Fruit fly (Drosophila melanogaster) whole organism, embryonic: Measurements from ENCODE around the gene CG13601.

ENCODE experiments used
- ATbp ChIP-seq: fragments of 200-800 bp; sonication (Bioruptor generic); optimal IDR thresholded peaks from 2 replicates; lab custom pipeline; 2017; ENCODE audit warnings: missing biosample characterization, mild to moderate bottlenecking, missing genetic modification characterization, missing genetic modification reagents
- CG10209 ChIP-seq: fragments of 200-800 bp; sonication (Bioruptor generic); optimal IDR thresholded peaks from 3 replicates; lab custom pipeline; 2017; ENCODE audit warnings: missing biosample characterization, mild to moderate bottlenecking, missing genetic modification characterization, missing genetic modification reagents
- CG1024 ChIP-seq: fragments of 200-800 bp; sonication (Bioruptor generic); IDR thresholded peaks from 2 replicates; pipeline ENCODE4 v1.3.6; 2022; ENCODE audit warnings: missing biosample characterization, missing genetic modification characterization
- CG10959 ChIP-seq: fragments of 200-800 bp; sonication (Bioruptor generic); IDR thresholded peaks from 2 replicates; pipeline ENCODE4 v1.3.6; 2022; ENCODE audit warnings: missing biosample characterization, missing genetic modification characterization
- CG10979 ChIP-seq: fragments of 200-800 bp; sonication (Bioruptor generic); optimal IDR thresholded peaks from 2 replicates; lab custom pipeline; 2018; ENCODE audit warnings: missing biosample characterization, mild to moderate bottlenecking, missing genetic modification characterization, moderate library complexity
- CG11398 ChIP-seq: fragments of 200-800 bp; sonication (Bioruptor generic); optimal IDR thresholded peaks from 2 replicates; lab custom pipeline; 2016; ENCODE audit warnings: missing biosample characterization, missing genetic modification characterization
- CG11696 ChIP-seq: fragments of 200-800 bp; sonication (Bioruptor generic); IDR thresholded peaks from 2 replicates; pipeline ENCODE4 v1.3.6; 2022; ENCODE audit warnings: missing biosample characterization, missing genetic modification characterization
- CG12155 ChIP-seq: fragments of 200-800 bp; sonication (Bioruptor generic); optimal IDR thresholded peaks from 3 replicates; lab custom pipeline; 2016; ENCODE audit warnings: missing biosample characterization, missing genetic modification characterization
- CG13296 ChIP-seq: fragments of 200-800 bp; sonication (Bioruptor generic); optimal IDR thresholded peaks from 3 replicates; lab custom pipeline; 2018; ENCODE audit warnings: missing biosample characterization, mild to moderate bottlenecking, missing genetic modification characterization
- CG13424 ChIP-seq: fragments of 200-800 bp; sonication (Bioruptor generic); optimal IDR thresholded peaks from 2 replicates; lab custom pipeline; 2019; ENCODE audit warnings: missing biosample characterization, mild to moderate bottlenecking, missing genetic modification characterization, moderate library complexity
- CG15269 ChIP-seq: fragments of 200-800 bp; sonication (Bioruptor generic); optimal IDR thresholded peaks from 2 replicates; lab custom pipeline; 2018; ENCODE audit warnings: missing biosample characterization, mild to moderate bottlenecking, missing genetic modification characterization, moderate library complexity
- CG15479 ChIP-seq: fragments of 200-800 bp; sonication (Bioruptor generic); optimal IDR thresholded peaks from 3 replicates; lab custom pipeline; 2019; ENCODE audit warnings: missing biosample characterization, mild to moderate bottlenecking, missing genetic modification characterization, moderate library complexity
- CG16779 ChIP-seq: fragments of 200-800 bp; sonication (Bioruptor generic); IDR thresholded peaks from 2 replicates; pipeline ENCODE4 v1.3.6; 2022; ENCODE audit warnings: missing biosample characterization, missing genetic modification characterization
- CG17361 ChIP-seq: fragments of 200-800 bp; sonication (Bioruptor generic); IDR thresholded peaks from 3 replicates; pipeline ENCODE4 v1.3.6; 2022; ENCODE audit warnings: missing biosample characterization, missing genetic modification characterization
- CG1792 ChIP-seq: fragments of 200-800 bp; sonication (Bioruptor generic); optimal IDR thresholded peaks from 2 replicates; lab custom pipeline; 2016; ENCODE audit warnings: missing biosample characterization, missing genetic modification characterization
- CG3281 ChIP-seq: fragments of 200-800 bp; sonication (Bioruptor generic); optimal IDR thresholded peaks from 3 replicates; lab custom pipeline; 2017; ENCODE audit warnings: missing biosample characterization, mild to moderate bottlenecking, missing genetic modification characterization
- CG33213 ChIP-seq: fragments of 200-800 bp; sonication (Bioruptor generic); optimal IDR thresholded peaks from 3 replicates; lab custom pipeline; 2016; ENCODE audit warnings: missing biosample characterization, missing genetic modification characterization
- CG6765 ChIP-seq: fragments of 200-800 bp; sonication (Bioruptor generic); optimal IDR thresholded peaks from 3 replicates; lab custom pipeline; 2017; ENCODE audit warnings: missing biosample characterization, mild to moderate bottlenecking, missing genetic modification characterization
- CG7839 ChIP-seq: fragments of 200-800 bp; sonication (Bioruptor generic); optimal IDR thresholded peaks from 3 replicates; lab custom pipeline; 2018; ENCODE audit warnings: missing biosample characterization, mild to moderate bottlenecking, missing genetic modification characterization, moderate library complexity
- CG7928 ChIP-seq: fragments of 200-800 bp; sonication (Bioruptor generic); optimal IDR thresholded peaks from 2 replicates; lab custom pipeline; 2017; ENCODE audit warnings: missing biosample characterization, mild to moderate bottlenecking, missing genetic modification characterization
- CTCF ChIP-seq: fragments of 200-800 bp; sonication (Bioruptor generic); optimal IDR thresholded peaks from 2 replicates; lab custom pipeline; 2017; ENCODE audit warnings: missing biosample characterization, mild to moderate bottlenecking, missing genetic modification characterization, moderate library complexity
- D19A ChIP-seq: fragments of 200-800 bp; optimal IDR thresholded peaks from 3 replicates; lab custom pipeline; 2019; ENCODE audit warnings: missing biosample characterization, mild to moderate bottlenecking, missing genetic modification characterization, moderate library complexity
- HLH4C ChIP-seq: fragments of 200-800 bp; sonication (Bioruptor generic); IDR thresholded peaks from 3 replicates; pipeline ENCODE4 v1.3.6; 2022; ENCODE audit warnings: missing biosample characterization, missing genetic modification characterization; ENCODE audit not compliant: partially characterized antibody
- HLH54F ChIP-seq: fragments of 200-800 bp; sonication (Bioruptor generic); optimal IDR thresholded peaks from 3 replicates; lab custom pipeline; 2016; ENCODE audit warnings: missing biosample characterization, missing genetic modification characterization
- Hey ChIP-seq: fragments of 200-800 bp; sonication (Bioruptor generic); optimal IDR thresholded peaks from 3 replicates; lab custom pipeline; 2018; ENCODE audit warnings: missing biosample characterization, mild to moderate bottlenecking, missing genetic modification characterization
- HmgD ChIP-seq: fragments of 200-800 bp; sonication (Bioruptor generic); optimal IDR thresholded peaks from 3 replicates; lab custom pipeline; 2016; ENCODE audit warnings: missing biosample characterization, missing genetic modification characterization
- Lhr ChIP-seq: fragments of 200-800 bp; sonication (Bioruptor generic); optimal IDR thresholded peaks from 3 replicates; lab custom pipeline; 2017; ENCODE audit warnings: mild to moderate bottlenecking, missing biosample characterization, missing genetic modification reagents, missing genetic modification characterization
- Oaz ChIP-seq: fragments of 200-800 bp; sonication (Bioruptor generic); IDR thresholded peaks from 2 replicates; pipeline ENCODE4 v1.3.6; 2022; ENCODE audit warnings: missing biosample characterization, missing genetic modification characterization
- Sin3A ChIP-seq: fragments of >200 bp; optimal IDR thresholded peaks from 2 replicates; lab custom pipeline; 2018
- al ChIP-seq: fragments of 200-800 bp; sonication (Bioruptor generic); IDR thresholded peaks from 2 replicates; pipeline ENCODE4 v1.3.6; 2022; ENCODE audit warnings: missing biosample characterization, missing genetic modification characterization
- aop ChIP-seq: fragments of 200-800 bp; sonication (Bioruptor generic); IDR thresholded peaks from 2 replicates; pipeline ENCODE4 v1.3.6; 2022; ENCODE audit warnings: missing biosample characterization, missing genetic modification characterization
- ap ChIP-seq: fragments of 200-800 bp; sonication (Bioruptor generic); IDR thresholded peaks from 2 replicates; pipeline ENCODE4 v1.3.6; 2022; ENCODE audit warnings: missing biosample characterization, missing genetic modification characterization
- br ChIP-seq: fragments of >200 bp; optimal IDR thresholded peaks from 2 replicates; lab custom pipeline; 2017
- btn ChIP-seq: fragments of 200-800 bp; sonication (Bioruptor generic); optimal IDR thresholded peaks from 2 replicates; lab custom pipeline; 2016; ENCODE audit warnings: missing biosample characterization, missing genetic modification characterization
- cato ChIP-seq: fragments of 200-800 bp; sonication (Bioruptor generic); optimal IDR thresholded peaks from 2 replicates; lab custom pipeline; 2016; ENCODE audit warnings: missing biosample characterization, missing genetic modification characterization, borderline replicate concordance
- chm ChIP-seq: fragments of 200-800 bp; sonication (Bioruptor generic); IDR thresholded peaks from 2 replicates; pipeline ENCODE4 v1.3.6; 2022; ENCODE audit warnings: missing biosample characterization, missing genetic modification characterization
- dysf ChIP-seq: fragments of 200-800 bp; sonication (Bioruptor generic); IDR thresholded peaks from 3 replicates; pipeline ENCODE4 v1.3.6; 2022; ENCODE audit warnings: missing biosample characterization, missing genetic modification characterization
- fd102C ChIP-seq: fragments of 200-800 bp; sonication (Bioruptor generic); optimal IDR thresholded peaks from 2 replicates; lab custom pipeline; 2018; ENCODE audit warnings: missing biosample characterization, mild to moderate bottlenecking, missing genetic modification characterization, moderate library complexity
- gt ChIP-seq: fragments of 200-800 bp; sonication (Bioruptor generic); IDR thresholded peaks from 2 replicates; pipeline ENCODE4 v1.3.6; 2022; ENCODE audit warnings: missing biosample characterization, missing genetic modification characterization
- hkb ChIP-seq, 2 experiments: fragments of 200-800 bp in 1 of 2; fragments of >200 bp in 1 of 2; sonication (Bioruptor generic) in 1 of 2; IDR thresholded peaks in 1 of 2; optimal IDR thresholded peaks in 1 of 2; 2 replicates each; pipeline versions ENCODE4 v1.3.6 to Lab custom; 2017 to 2022; ENCODE audit warnings: missing biosample characterization in 1 of 2, missing genetic modification characterization in 1 of 2
- kah ChIP-seq: fragments of 200-800 bp; sonication (Bioruptor generic); optimal IDR thresholded peaks from 2 replicates; lab custom pipeline; 2018; ENCODE audit warnings: missing biosample characterization, mild to moderate bottlenecking, missing genetic modification characterization
- mld ChIP-seq: fragments of 200-800 bp; sonication (Bioruptor generic); IDR thresholded peaks from 3 replicates; pipeline ENCODE4 v1.3.6; 2022; ENCODE audit warnings: missing biosample characterization, missing genetic modification characterization; ENCODE audit not compliant: partially characterized antibody
- nerfin-1 ChIP-seq: fragments of 200-800 bp; sonication (Bioruptor generic); optimal IDR thresholded peaks from 3 replicates; lab custom pipeline; 2019; ENCODE audit warnings: missing biosample characterization, mild to moderate bottlenecking, missing genetic modification characterization, moderate library complexity
- nerfin-2 ChIP-seq: fragments of 200-800 bp; sonication (Bioruptor generic); IDR thresholded peaks from 2 replicates; pipeline ENCODE4 v1.3.6; 2022; ENCODE audit warnings: missing biosample characterization, missing genetic modification characterization; ENCODE audit not compliant: partially characterized antibody
- onecut ChIP-seq: fragments of 200-800 bp; sonication (Bioruptor generic); IDR thresholded peaks from 2 replicates; pipeline ENCODE4 v1.3.6; 2022; ENCODE audit warnings: missing biosample characterization, missing genetic modification characterization
- phol ChIP-seq: fragments of 200-800 bp; sonication (Bioruptor generic); optimal IDR thresholded peaks from 3 replicates; lab custom pipeline; 2018; ENCODE audit warnings: missing biosample characterization, mild to moderate bottlenecking, missing genetic modification characterization, moderate library complexity
- schlank ChIP-seq: fragments of 200-800 bp; sonication (Bioruptor generic); optimal IDR thresholded peaks from 2 replicates; lab custom pipeline; 2018; ENCODE audit warnings: missing biosample characterization, mild to moderate bottlenecking, missing genetic modification characterization
- sisA ChIP-seq: fragments of 200-800 bp; sonication (Bioruptor generic); IDR thresholded peaks from 2 replicates; pipeline ENCODE4 v1.3.6; 2022; ENCODE audit warnings: missing biosample characterization, missing genetic modification characterization
- sr ChIP-seq: fragments of 200-800 bp; sonication (Bioruptor generic); IDR thresholded peaks from 3 replicates; pipeline ENCODE4 v1.3.6; 2022; ENCODE audit warnings: missing biosample characterization, missing genetic modification characterization

CG13601 gene

dm6 chr3R:23933684-23934575, 6.5 kb upstream of the CG13601 start, which contains the start of gene CG5854:
CG5854 (plus strand) TSS chr3R:23933912.
- TF ChIP-seq CG16779 (no peak), CG1792 (peak; percentile 71), nerfin-1 (tag; lab: Kevin White, UChicago) (peak; percentile 51), gt (GFP tag; lab: Robert Waterston, UW) (peak; percentile 41; the same call in 1 of the 2 replicates), phol (peak; percentile 72), HLH4C (GFP tag; lab: Robert Waterston, UW) (no peak), HmgD (GFP tag; lab: Kevin White, UChicago) (no peak), ap (GFP tag; lab: Robert Waterston, UW) (peak; percentile 75), CG7839 (tag; lab: Kevin White, UChicago) (peak; percentile 70), CG12155 (GFP tag; lab: Kevin White, UChicago) (peak; percentile 35), kah (GFP tag; lab: Kevin White, UChicago) (no peak), CG11696 (GFP tag; lab: Robert Waterston, UW) (0 out of 2 replicates have a peak, but pooled peaks have one; percentile 43), CG11398 (GFP tag; lab: Kevin White, UChicago) (peak; percentile 34), hkb (optimal IDR thresholded peaks at IDR 0.05; lab: Kevin White, UChicago) (no peak), hkb (GFP tag; IDR thresholded peaks at IDR 0.05; lab: Robert Waterston, UW) (peak; percentile 87), CG13424 (peak; percentile 69), ATbp (peak; percentile 92), dysf (peak; percentile 80), CG10959 (GFP tag; lab: Robert Waterston, UW) (peak; percentile 42; the same call in 1 of the 2 replicates), onecut (peak; percentile 67), CG15479 (GFP tag; lab: Kevin White, UChicago) (peak; percentile 24), al (0 out of 2 replicates have a peak, but pooled peaks have one; percentile 6), CG1024 (peak; percentile 57), CTCF (no peak), aop (GFP tag; lab: Robert Waterston, UW) (peak; percentile 50; the same call in 1 of the 2 replicates), Oaz (no peak), Hey (peak; percentile 24), CG13296 (peak; percentile 30), Lhr (GFP tag; lab: Kevin White, UChicago) (peak; percentile 55), CG3281 (GFP tag; lab: Kevin White, UChicago) (peak; percentile 79), D19A (tag; lab: Kevin White, UChicago) (peak; percentile 51), HLH54F (GFP tag; lab: Kevin White, UChicago) (peak; percentile 38), sr (GFP tag; lab: Robert Waterston, UW) (peak; percentile 32; the same call in 1 of the 3 replicates), br (lab: Kevin White, UChicago) (no peak), btn (GFP tag; lab: Kevin White, UChicago) (peak; percentile 67), Sin3A (peak; percentile 61), CG6765 (GFP tag; lab: Kevin White, UChicago) (peak; percentile 67), CG33213 (GFP tag; lab: Kevin White, UChicago) (peak; percentile 56), schlank (tag; lab: Kevin White, UChicago) (peak; percentile 42), CG17361 (GFP tag; lab: Robert Waterston, UW) (peak; percentile 73), chm (peak; percentile 89), CG10979 (peak; percentile 73), sisA (GFP tag; lab: Robert Waterston, UW) (peak; percentile 58), mld (GFP tag; lab: Robert Waterston, UW) (0 out of 3 replicates have a peak, but pooled peaks have one; percentile 19), fd102C (GFP tag; lab: Kevin White, UChicago) (no peak), CG10209 (GFP tag; lab: Kevin White, UChicago) (peak; percentile 68), cato (GFP tag; lab: Kevin White, UChicago) (peak; percentile 62), CG7928 (peak; percentile 19), CG15269 (tag; lab: Kevin White, UChicago) (peak; percentile 77), nerfin-2 (no peak)
